Worm (Caenorhabditis elegans): ENCODE data around the gene F37C4.6.
"Not testable (repeated sequence)": the region's sequence is repeated elsewhere in the genome, so short reads cannot be mapped to it uniquely, and the experiment has no call there.

Gene F37C4.6

ce11 chrIV:3911848-3912247 lies 33.7 kb upstream of the F37C4.6 start, which contains the start of gene F56D6.18:
Gene F56D6.18 (minus strand): TSS chrIV:3911948.
- TF ChIP-seq T22C8.4, ztf-23, ztf-29 (GFP tag; IDR thresholded peaks at IDR 0.05): not testable (repeated sequence)

ce11 chrIV:3909114-3909513 lies 31.0 kb upstream of the F37C4.6 start, which contains the start of gene F56D6.13:
Gene F56D6.13 (plus strand): TSS chrIV:3909414.
- TF ChIP-seq ztf-29 (GFP tag; IDR thresholded peaks at IDR 0.05), result no peak
- no peak for TF ChIP-seq tab-1 (GFP tag; IDR thresholded peaks at IDR 0.05)
- TF ChIP-seq ref-1 (GFP tag; conservative IDR thresholded peaks at IDR 0.05), result no peak
- TF ChIP-seq cog-1 (tag; optimal IDR thresholded peaks at IDR 0.05), result no peak
- TF ChIP-seq ztf-23 (GFP tag; IDR thresholded peaks at IDR 0.05), result no peak
- no peak for TF ChIP-seq klf-2 (GFP tag; conservative IDR thresholded peaks at IDR 0.05)
- no peak for TF ChIP-seq T22C8.4 (GFP tag; IDR thresholded peaks at IDR 0.05)
- TF ChIP-seq flt-1 (GFP tag; IDR thresholded peaks at IDR 0.05), result no peak
- TF ChIP-seq med-1 (GFP tag; optimal IDR thresholded peaks at IDR 0.05; ENCODE audit: insufficient read depth), result no peak

ce11 chrIV:3907506-3908188 lies 29.5 kb upstream of the F37C4.6 start, which contains the start of the genes F56D6.22 and F56D6.12:
Gene F56D6.22 (minus strand): TSS chrIV:3907606.
Gene F56D6.12 (plus strand): TSS chrIV:3908138.
- TF ChIP-seq tab-1 (GFP tag; IDR thresholded peaks at IDR 0.05), result no peak
- no peak for TF ChIP-seq cog-1 (tag; optimal IDR thresholded peaks at IDR 0.05)
- TF ChIP-seq ztf-29 (GFP tag; IDR thresholded peaks at IDR 0.05), result no peak
- no peak for TF ChIP-seq T22C8.4 (GFP tag; IDR thresholded peaks at IDR 0.05)
- no peak for TF ChIP-seq ref-1 (GFP tag; conservative IDR thresholded peaks at IDR 0.05)

- TF ChIP-seq tab-1 (GFP tag; IDR thresholded peaks at IDR 0.05) (no peak), T22C8.4 (GFP tag; IDR thresholded peaks at IDR 0.05) (no peak), ztf-23 (GFP tag; IDR thresholded peaks at IDR 0.05) (no peak), klf-2 (GFP tag; conservative IDR thresholded peaks at IDR 0.05) (no peak), med-1 (GFP tag; optimal IDR thresholded peaks at IDR 0.05; ENCODE audit: insufficient read depth) (no peak), cog-1 (tag; optimal IDR thresholded peaks at IDR 0.05) (no peak), ref-1 (GFP tag; conservative IDR thresholded peaks at IDR 0.05) (no peak)
These were observed 28.3 kb upstream of the F37C4.6 start, which contains the start of gene F56D6.11 for ce11 chrIV:3906393-3906792. Gene F56D6.11 (minus strand): TSS chrIV:3906493.

- TF ChIP-seq ref-1 (GFP tag; conservative IDR thresholded peaks at IDR 0.05) (no peak), cog-1 (tag; optimal IDR thresholded peaks at IDR 0.05) (no peak), tab-1 (GFP tag; IDR thresholded peaks at IDR 0.05) (no peak), ztf-23 (GFP tag; IDR thresholded peaks at IDR 0.05) (no peak), ztf-29 (GFP tag; IDR thresholded peaks at IDR 0.05) (no peak), flt-1 (GFP tag; IDR thresholded peaks at IDR 0.05) (no peak), klf-2 (GFP tag; conservative IDR thresholded peaks at IDR 0.05) (no peak), med-1 (GFP tag; optimal IDR thresholded peaks at IDR 0.05; ENCODE audit: insufficient read depth) (no peak), T22C8.4 (GFP tag; IDR thresholded peaks at IDR 0.05) (no peak)
These were observed 26.5 kb upstream of the F37C4.6 start, which contains the start of gene F56D6.21 for ce11 chrIV:3904620-3905019. Gene F56D6.21 (plus strand): TSS chrIV:3904920.

ce11 chrIV:3902955-3903354 lies 24.8 kb upstream of the F37C4.6 start, which contains the start of gene F56D6.6:
Gene F56D6.6 (plus strand): TSS chrIV:3903255.
- TF ChIP-seq flt-1 (GFP tag; IDR thresholded peaks at IDR 0.05) (no peak), T22C8.4 (GFP tag; IDR thresholded peaks at IDR 0.05) (no peak), tab-1 (GFP tag; IDR thresholded peaks at IDR 0.05) (no peak), klf-2 (GFP tag; conservative IDR thresholded peaks at IDR 0.05) (no peak), ztf-23 (GFP tag; IDR thresholded peaks at IDR 0.05) (no peak), ztf-29 (GFP tag; IDR thresholded peaks at IDR 0.05) (no peak), med-1 (GFP tag; optimal IDR thresholded peaks at IDR 0.05; ENCODE audit: insufficient read depth) (no peak), ref-1 (GFP tag; conservative IDR thresholded peaks at IDR 0.05) (no peak), cog-1 (tag; optimal IDR thresholded peaks at IDR 0.05) (no peak)

ce11 chrIV:3899719-3900554 lies 21.8 kb upstream of the F37C4.6 start, which contains the start of gene srz-62:
Gene srz-62 (plus strand): TSS chrIV:3900504.
- no peak for TF ChIP-seq klf-2 (GFP tag; conservative IDR thresholded peaks at IDR 0.05)
- no peak for TF ChIP-seq ztf-29 (GFP tag; IDR thresholded peaks at IDR 0.05)
- no peak for TF ChIP-seq flt-1 (GFP tag; IDR thresholded peaks at IDR 0.05)
- no peak for TF ChIP-seq ztf-23 (GFP tag; IDR thresholded peaks at IDR 0.05)

ce11 chrIV:3894770-3895169 lies 16.6 kb upstream of the F37C4.6 start, which contains the start of gene dct-8:
Gene dct-8 (plus strand): TSS chrIV:3895070.
- TF ChIP-seq med-1 (GFP tag; optimal IDR thresholded peaks at IDR 0.05; ENCODE audit: insufficient read depth) (no peak), tab-1 (GFP tag; IDR thresholded peaks at IDR 0.05) (no peak), ztf-23 (GFP tag; IDR thresholded peaks at IDR 0.05) (no peak), klf-2 (GFP tag; conservative IDR thresholded peaks at IDR 0.05) (no peak), ref-1 (GFP tag; conservative IDR thresholded peaks at IDR 0.05) (no peak), T22C8.4 (GFP tag; IDR thresholded peaks at IDR 0.05) (no peak)

ce11 chrIV:3894004-3894480 lies 15.9 kb upstream of the F37C4.6 start, which contains the start of gene F56D6.8:
Gene F56D6.8 (minus strand): TSS chrIV:3894430.
- TF ChIP-seq cog-1 (tag; optimal IDR thresholded peaks at IDR 0.05), result no peak
- TF ChIP-seq tab-1 (GFP tag; IDR thresholded peaks at IDR 0.05), result no peak
- TF ChIP-seq klf-2 (GFP tag; conservative IDR thresholded peaks at IDR 0.05), result no peak
- TF ChIP-seq ztf-23 (GFP tag; IDR thresholded peaks at IDR 0.05), result no peak
- no peak for TF ChIP-seq med-1 (GFP tag; optimal IDR thresholded peaks at IDR 0.05; ENCODE audit: insufficient read depth)
- TF ChIP-seq flt-1 (GFP tag; IDR thresholded peaks at IDR 0.05), result no peak
- TF ChIP-seq ztf-29 (GFP tag; IDR thresholded peaks at IDR 0.05), result no peak
- TF ChIP-seq T22C8.4 (GFP tag; IDR thresholded peaks at IDR 0.05), result no peak
- no peak for TF ChIP-seq ref-1 (GFP tag; conservative IDR thresholded peaks at IDR 0.05)
